Fruit fly (Drosophila melanogaster) whole organism, adult: ENCODE data around the gene CG32388.

Experiments
- CG11617 ChIP-seq: fragments of 200-800 bp; sonication (Bioruptor generic); optimal IDR thresholded peaks from 2 replicates; lab custom pipeline; 2017; ENCODE audit warnings: mild to moderate bottlenecking, missing biosample characterization, missing genetic modification reagents, missing genetic modification characterization
- CG12768 ChIP-seq: fragments of 200-800 bp; sonication (Bioruptor generic); optimal IDR thresholded peaks from 2 replicates; lab custom pipeline; 2017; ENCODE audit warnings: missing biosample characterization, missing genetic modification characterization, mild to moderate bottlenecking, moderate library complexity, missing genetic modification reagents
- CG14711 ChIP-seq: fragments of 200-800 bp; sonication (Bioruptor generic); optimal IDR thresholded peaks from 2 replicates; lab custom pipeline; 2018; ENCODE audit warnings: missing biosample characterization, mild to moderate bottlenecking, missing genetic modification characterization, moderate library complexity
- CG1620 ChIP-seq: fragments of 200-800 bp; sonication (Bioruptor generic); optimal IDR thresholded peaks from 2 replicates; lab custom pipeline; 2016; ENCODE audit warnings: missing biosample characterization, missing genetic modification characterization
- CG33017 ChIP-seq: fragments of 200-800 bp; sonication (Bioruptor generic); optimal IDR thresholded peaks from 2 replicates; lab custom pipeline; 2018; ENCODE audit warnings: missing biosample characterization, mild to moderate bottlenecking, missing genetic modification characterization, moderate library complexity
- CG5204 ChIP-seq: fragments of 200-800 bp; sonication (Bioruptor generic); optimal IDR thresholded peaks from 2 replicates; lab custom pipeline; 2016; ENCODE audit warnings: missing biosample characterization, missing genetic modification characterization
- CG7045 ChIP-seq: fragments of 200-800 bp; sonication (Bioruptor generic); optimal IDR thresholded peaks from 2 replicates; lab custom pipeline; 2017; ENCODE audit warnings: missing biosample characterization, mild to moderate bottlenecking, missing genetic modification characterization
- CG7101 ChIP-seq: fragments of 200-800 bp; sonication (Bioruptor generic); optimal IDR thresholded peaks from 2 replicates; lab custom pipeline; 2018; ENCODE audit warnings: missing biosample characterization, mild to moderate bottlenecking, missing genetic modification characterization, moderate library complexity
- Clk ChIP-seq: fragments of 200-800 bp; sonication (Bioruptor generic); optimal IDR thresholded peaks from 2 replicates; lab custom pipeline; 2017; ENCODE audit warnings: missing biosample characterization, missing genetic modification characterization
- Crg-1 ChIP-seq: fragments of 200-800 bp; sonication (Bioruptor generic); optimal IDR thresholded peaks from 2 replicates; lab custom pipeline; 2016; ENCODE audit warnings: missing biosample characterization, missing genetic modification characterization
- Hr96 ChIP-seq: fragments of 200-800 bp; sonication (Bioruptor generic); optimal IDR thresholded peaks from 2 replicates; lab custom pipeline; 2016; ENCODE audit warnings: missing biosample characterization, missing genetic modification characterization
- Mnt ChIP-seq: fragments of 200-800 bp; sonication (Bioruptor generic); optimal IDR thresholded peaks from 2 replicates; lab custom pipeline; 2016; ENCODE audit warnings: missing biosample characterization, mild to moderate bottlenecking, missing genetic modification characterization
- bab1 ChIP-seq: fragments of 200-800 bp; sonication (Bioruptor generic); optimal IDR thresholded peaks from 3 replicates; lab custom pipeline; 2019; ENCODE audit warnings: missing biosample characterization, mild to moderate bottlenecking, missing genetic modification characterization, moderate library complexity
- cic ChIP-seq: fragments of 200-800 bp; sonication (Bioruptor generic); optimal IDR thresholded peaks from 2 replicates; lab custom pipeline; 2017; ENCODE audit warnings: missing biosample characterization, mild to moderate bottlenecking, missing genetic modification characterization, moderate library complexity
- cnc ChIP-seq, 2 experiments: fragments of >200 bp; optimal IDR thresholded peaks; 2 replicates each; lab custom pipeline; 2017
- kay ChIP-seq: fragments of 200-800 bp; sonication (Bioruptor generic); peaks from one replicate; lab custom pipeline; 2016; ENCODE audit warnings: missing biosample characterization, missing genetic modification characterization, borderline replicate concordance
- ovo ChIP-seq: fragments of 200-800 bp; sonication (Bioruptor generic); optimal IDR thresholded peaks from 2 replicates; lab custom pipeline; 2016; ENCODE audit warnings: missing biosample characterization, missing genetic modification characterization
- pad ChIP-seq: fragments of 200-800 bp; sonication (Bioruptor generic); optimal IDR thresholded peaks from 3 replicates; lab custom pipeline; 2017; ENCODE audit warnings: missing biosample characterization, missing genetic modification characterization, mild to moderate bottlenecking, moderate library complexity, missing genetic modification reagents
- tj ChIP-seq: fragments of 200-800 bp; sonication (Bioruptor generic); optimal IDR thresholded peaks from 3 replicates; lab custom pipeline; 2017; ENCODE audit warnings: missing biosample characterization, mild to moderate bottlenecking, missing genetic modification characterization, moderate library complexity
- toe ChIP-seq: fragments of 200-800 bp; sonication (Bioruptor generic); optimal IDR thresholded peaks from 2 replicates; lab custom pipeline; 2016; ENCODE audit warnings: missing biosample characterization, missing genetic modification characterization

CG32388 gene

DNA sequence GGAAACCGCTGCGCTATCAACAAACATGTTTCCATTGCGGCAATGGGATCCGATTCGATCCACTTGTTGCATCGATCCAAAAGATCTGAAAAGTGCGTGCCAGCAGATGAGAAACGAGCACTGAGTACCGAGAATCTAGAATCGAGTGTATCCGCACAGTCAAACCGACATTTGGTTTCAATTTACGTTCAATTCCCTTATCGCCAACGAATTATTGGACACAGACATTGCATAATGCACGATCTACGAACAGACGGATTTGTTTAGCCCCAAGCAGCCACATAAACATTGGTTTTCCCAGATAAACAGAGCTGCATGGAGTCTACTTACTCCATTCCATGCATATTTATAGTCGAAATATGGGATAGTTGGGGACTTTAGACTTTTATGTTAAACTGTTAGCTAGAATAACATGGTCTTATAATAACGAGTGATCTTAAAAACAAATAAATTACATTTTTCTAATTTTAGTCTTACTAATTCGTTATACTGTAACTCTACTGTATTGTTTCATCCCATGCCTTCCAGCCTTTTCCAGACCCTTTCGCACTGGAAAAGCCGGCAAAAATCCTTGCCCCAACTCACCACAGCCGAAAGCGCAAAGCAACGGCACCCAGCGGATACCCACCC is 5.5 kb downstream of the CG32388 start:
- TF ChIP-seq kay (GFP tag; lab: Kevin White, UChicago) (no peak), Mnt (GFP tag; lab: Kevin White, UChicago) (no peak), CG14711 (no peak), tj (no peak), Hr96 (GFP tag; lab: Kevin White, UChicago) (no peak), cnc (optimal IDR thresholded peaks at IDR 0.05; lab: Kevin White, UChicago) (no peak), Crg-1 (no peak), CG12768 (GFP tag; lab: Kevin White, UChicago) (no peak), toe (GFP tag; lab: Kevin White, UChicago) (no peak), CG1620 (GFP tag; lab: Kevin White, UChicago) (no peak), cic (GFP tag; lab: Kevin White, UChicago) (no peak), Clk (GFP tag; lab: Kevin White, UChicago) (no peak), ovo (GFP tag; lab: Kevin White, UChicago) (no peak)

DNA sequence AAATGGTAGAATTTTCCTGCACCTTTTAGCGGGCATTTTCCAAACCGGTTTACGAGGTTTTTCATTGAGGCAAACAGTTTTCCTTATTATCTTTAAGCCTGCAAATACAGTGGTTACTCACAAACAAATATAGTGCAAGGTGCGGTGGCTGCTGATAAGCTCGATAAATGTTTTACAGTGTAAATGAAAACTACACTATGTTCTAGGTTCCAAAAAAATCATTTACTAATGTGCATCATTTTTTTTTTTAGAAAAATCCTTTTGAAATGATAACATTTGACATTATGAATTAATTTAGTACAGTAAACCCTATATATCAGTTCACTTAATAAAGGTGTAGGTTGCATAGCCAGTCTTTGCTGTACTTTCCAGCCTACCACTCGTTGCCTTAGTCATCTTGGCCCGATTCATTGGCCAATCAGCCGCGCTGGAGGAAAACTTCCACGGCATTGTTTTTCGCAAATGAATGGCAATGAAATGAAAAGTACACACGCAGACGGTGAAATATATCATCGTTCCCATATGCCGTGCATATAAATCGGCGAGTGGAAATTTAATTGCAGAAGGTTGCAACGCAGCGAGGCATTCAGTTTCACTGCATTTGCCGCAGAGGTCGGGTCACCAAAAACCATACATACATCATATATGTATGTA is 6.2 kb downstream of the CG32388 start:
- TF ChIP-seq CG7045 (no peak), Clk (GFP tag; lab: Kevin White, UChicago) (no peak), ovo (GFP tag; lab: Kevin White, UChicago) (no peak), Crg-1 (no peak), toe (GFP tag; lab: Kevin White, UChicago) (no peak), CG12768 (GFP tag; lab: Kevin White, UChicago) (no peak), bab1 (GFP tag; lab: Kevin White, UChicago) (no peak), CG5204 (no peak), tj (no peak), CG11617 (GFP tag; lab: Kevin White, UChicago) (no peak), cic (GFP tag; lab: Kevin White, UChicago) (no peak), CG7101 (no peak), CG33017 (tag; lab: Kevin White, UChicago) (no peak), pad (GFP tag; lab: Kevin White, UChicago) (no peak), CG1620 (GFP tag; lab: Kevin White, UChicago) (no peak), kay (GFP tag; lab: Kevin White, UChicago) (no peak), Hr96 (GFP tag; lab: Kevin White, UChicago) (no peak)

DNA sequence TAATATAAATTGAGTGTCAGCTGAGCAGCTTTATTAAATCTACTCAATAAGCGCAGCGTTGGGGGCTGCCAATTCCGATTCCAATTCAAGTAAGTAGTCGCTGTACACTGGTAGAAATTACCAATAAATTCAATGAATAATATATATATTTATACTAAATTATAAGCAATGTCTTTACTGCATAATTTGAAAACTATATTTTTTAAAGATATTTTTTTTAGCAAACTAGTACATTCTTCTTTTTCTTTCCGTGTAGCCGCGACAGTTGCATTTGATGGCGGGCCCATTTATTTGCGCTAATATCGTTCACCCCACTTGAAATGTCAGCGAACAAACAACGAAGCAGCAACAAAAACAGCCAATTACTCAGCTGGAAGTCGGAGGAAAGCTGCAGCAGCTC is 7.0 kb downstream of the CG32388 start:
- TF ChIP-seq cnc (optimal IDR thresholded peaks at IDR 0.05; lab: Kevin White, UChicago) (no peak), CG7045 (peak; percentile 85), cic (GFP tag; lab: Kevin White, UChicago) (peak; percentile 54), CG1620 (GFP tag; lab: Kevin White, UChicago) (peak; percentile 19), CG33017 (tag; lab: Kevin White, UChicago) (peak; percentile 92), pad (GFP tag; lab: Kevin White, UChicago) (peak; percentile 59), bab1 (GFP tag; lab: Kevin White, UChicago) (peak; percentile 53), tj (peak; percentile 51), CG12768 (GFP tag; lab: Kevin White, UChicago) (peak; percentile 89), Mnt (GFP tag; lab: Kevin White, UChicago) (peak; percentile 1), CG11617 (GFP tag; lab: Kevin White, UChicago) (peak; percentile 75), CG5204 (peak; percentile 52), Clk (GFP tag; lab: Kevin White, UChicago) (peak; percentile 44), kay (GFP tag; lab: Kevin White, UChicago) (peak; percentile 81), CG14711 (peak; percentile 82), Crg-1 (no peak), ovo (GFP tag; lab: Kevin White, UChicago) (peak; percentile 38), Hr96 (GFP tag; lab: Kevin White, UChicago) (peak; percentile 23), CG7101 (peak; percentile 86), toe (GFP tag; lab: Kevin White, UChicago) (peak; percentile 44)

DNA sequence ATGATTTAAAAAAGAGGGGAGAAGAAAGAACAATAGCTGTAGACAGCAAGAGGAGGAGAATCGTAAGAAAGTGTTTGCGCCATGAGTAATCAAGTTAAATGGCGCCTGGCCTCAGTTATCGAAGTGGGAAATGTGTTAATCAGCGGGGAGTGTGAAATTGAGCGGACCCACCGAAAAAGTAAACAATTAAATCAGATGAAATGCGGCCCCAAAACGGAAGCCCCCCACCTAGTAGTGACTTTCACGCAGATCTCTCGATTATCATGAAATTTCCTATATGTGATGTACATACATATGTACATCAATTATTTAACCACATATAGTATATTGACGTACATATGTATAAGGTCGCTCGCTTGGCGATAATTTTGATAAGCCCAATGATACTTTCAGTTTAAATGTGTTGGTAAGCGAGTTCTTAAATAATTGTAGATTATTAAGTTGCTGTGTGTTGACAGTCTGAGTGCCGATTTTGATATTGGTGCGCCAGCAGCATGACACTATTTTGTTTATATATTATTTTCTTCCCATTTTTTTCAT is 7.7 kb downstream of the CG32388 start:
- no peak for TF ChIP-seq CG14711
- TF ChIP-seq kay (GFP tag; lab: Kevin White, UChicago): peak; percentile 91

DNA sequence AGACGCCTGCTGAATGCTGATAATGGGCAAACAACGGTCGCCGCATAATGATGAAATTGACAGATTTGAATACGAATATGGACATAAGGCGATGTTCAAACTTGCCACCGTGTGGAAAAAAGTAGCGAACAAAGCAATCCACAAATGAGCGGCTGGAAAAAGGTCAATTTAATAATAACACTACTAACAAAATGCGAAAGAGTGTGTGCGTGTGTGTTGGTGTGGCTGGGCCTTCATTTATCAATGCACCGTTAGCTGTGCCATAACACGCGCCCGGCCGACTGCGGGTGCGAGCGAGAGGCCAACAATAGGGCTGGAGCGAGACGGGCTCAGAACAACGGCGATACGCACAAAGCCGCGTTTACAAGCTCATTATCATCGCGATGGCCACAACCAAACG is 8.5 kb downstream of the CG32388 start:
- TF ChIP-seq kay (GFP tag; lab: Kevin White, UChicago) (peak; percentile 72), bab1 (GFP tag; lab: Kevin White, UChicago) (no peak), pad (GFP tag; lab: Kevin White, UChicago) (peak; percentile 66), ovo (GFP tag; lab: Kevin White, UChicago) (peak; percentile 93), Clk (GFP tag; lab: Kevin White, UChicago) (no peak), CG11617 (GFP tag; lab: Kevin White, UChicago) (no peak)

DNA sequence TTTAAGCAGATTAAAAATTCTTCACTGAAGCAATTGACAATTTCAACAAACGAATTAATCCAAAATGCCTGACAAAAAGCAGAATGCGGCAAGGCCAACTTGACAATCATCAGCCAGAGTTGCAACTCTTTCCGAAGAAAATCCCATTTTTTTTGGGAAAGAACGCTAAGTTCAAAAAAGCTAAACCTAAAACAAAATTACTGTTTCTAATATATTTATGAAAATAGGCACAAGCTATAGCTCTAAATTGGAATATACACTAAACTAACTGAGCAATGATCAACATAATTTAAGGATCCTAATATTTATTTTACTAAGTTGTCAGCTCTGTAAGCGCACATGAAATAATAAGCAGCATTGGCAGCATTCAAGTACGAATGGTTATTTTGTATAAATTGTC is 12.0 kb downstream of the CG32388 start, which contains the start of gene CG10063:
Gene CG10063, minus strand, starts transcription at position 101 of the 400 bp plus-strand sequence.
- no peak for TF ChIP-seq kay (GFP tag; lab: Kevin White, UChicago)
- TF ChIP-seq CG33017 (tag; lab: Kevin White, UChicago): no peak
- no peak for TF ChIP-seq CG11617 (GFP tag; lab: Kevin White, UChicago)
- TF ChIP-seq CG5204: no peak
- TF ChIP-seq toe (GFP tag; lab: Kevin White, UChicago): no peak
- no peak for TF ChIP-seq CG7101
- no peak for TF ChIP-seq CG7045
- no peak for TF ChIP-seq bab1 (GFP tag; lab: Kevin White, UChicago)
- no peak for TF ChIP-seq CG12768 (GFP tag; lab: Kevin White, UChicago)
